Fruit fly (Drosophila melanogaster) whole organism, embryonic: ENCODE results near the gene Ktch.

Experiments
- Awh ChIP-seq: fragments of 200-800 bp; sonication (Bioruptor generic); IDR thresholded peaks from 2 replicates; pipeline ENCODE4, ENCODE4 v1.3.6; 2022; ENCODE audit warnings: missing biosample characterization, missing genetic modification characterization
- B-H2 ChIP-seq: fragments of 200-800 bp; sonication (Bioruptor generic); optimal IDR thresholded peaks from 2 replicates; lab custom pipeline; 2018; ENCODE audit warnings: missing biosample characterization, mild to moderate bottlenecking, missing genetic modification characterization
- Bgb ChIP-seq: fragments of 200-800 bp; sonication (Bioruptor generic); IDR thresholded peaks from 2 replicates; pipeline ENCODE4 v1.3.6; 2022; ENCODE audit warnings: missing biosample characterization, missing genetic modification characterization; ENCODE audit not compliant: partially characterized antibody
- CG10366 ChIP-seq: fragments of 200-800 bp; sonication (Bioruptor generic); IDR thresholded peaks from 2 replicates; pipeline ENCODE4 v1.3.6; 2022; ENCODE audit warnings: missing biosample characterization, missing genetic modification characterization
- CG11398 ChIP-seq: fragments of 200-800 bp; sonication (Bioruptor generic); optimal IDR thresholded peaks from 2 replicates; lab custom pipeline; 2016; ENCODE audit warnings: missing biosample characterization, missing genetic modification characterization
- CG11456 ChIP-seq: fragments of 200-800 bp; sonication (Bioruptor generic); IDR thresholded peaks from 3 replicates; pipeline ENCODE4 v1.3.6; 2022; ENCODE audit warnings: missing biosample characterization, missing genetic modification characterization
- CG12659 ChIP-seq: fragments of 200-800 bp; sonication (Bioruptor generic); optimal IDR thresholded peaks from 3 replicates; lab custom pipeline; 2017; ENCODE audit warnings: mild to moderate bottlenecking, missing biosample characterization, missing genetic modification reagents, missing genetic modification characterization
- CG12769 ChIP-seq: fragments of 200-800 bp; sonication (Bioruptor generic); optimal IDR thresholded peaks from 2 replicates; lab custom pipeline; 2019; ENCODE audit warnings: missing biosample characterization, mild to moderate bottlenecking, missing genetic modification characterization, moderate library complexity
- CG13287 ChIP-seq: fragments of 200-800 bp; sonication (Bioruptor generic); IDR thresholded peaks from 2 replicates; pipeline ENCODE4 v1.3.6; 2022; ENCODE audit warnings: missing biosample characterization, missing genetic modification characterization; ENCODE audit not compliant: partially characterized antibody
- CG13894 ChIP-seq: fragments of 200-800 bp; sonication (Bioruptor generic); optimal IDR thresholded peaks from 3 replicates; lab custom pipeline; 2018; ENCODE audit warnings: missing biosample characterization, mild to moderate bottlenecking, missing genetic modification characterization, moderate library complexity
- CG14050 ChIP-seq: fragments of 200-800 bp; sonication (Bioruptor generic); IDR thresholded peaks from 3 replicates; pipeline ENCODE4 v1.3.6; 2022; ENCODE audit warnings: missing biosample characterization, missing genetic modification characterization
- CG14710 ChIP-seq: fragments of 200-800 bp; sonication (Bioruptor generic); optimal IDR thresholded peaks from 3 replicates; lab custom pipeline; 2019; ENCODE audit warnings: missing biosample characterization, mild to moderate bottlenecking, missing genetic modification characterization, moderate library complexity
- CG15011 ChIP-seq: fragments of 200-800 bp; sonication (Bioruptor generic); optimal IDR thresholded peaks from 3 replicates; lab custom pipeline; 2018; ENCODE audit warnings: missing biosample characterization, mild to moderate bottlenecking, missing genetic modification characterization
- CG15514 ChIP-seq: fragments of 200-800 bp; sonication (Bioruptor generic); optimal IDR thresholded peaks from 3 replicates; lab custom pipeline; 2017; ENCODE audit warnings: missing biosample characterization, missing genetic modification characterization, mild to moderate bottlenecking, moderate library complexity, missing genetic modification reagents
- CG18262 ChIP-seq: fragments of 200-800 bp; optimal IDR thresholded peaks from 3 replicates; lab custom pipeline; 2019; ENCODE audit warnings: missing biosample characterization, mild to moderate bottlenecking, missing genetic modification characterization, moderate library complexity
- CG2199 ChIP-seq: fragments of 200-800 bp; sonication (Bioruptor generic); IDR thresholded peaks from 3 replicates; pipeline ENCODE4 v1.3.6; 2022; ENCODE audit warnings: missing biosample characterization, missing genetic modification characterization
- CG30403 ChIP-seq: fragments of 200-800 bp; sonication (Bioruptor generic); optimal IDR thresholded peaks from 3 replicates; lab custom pipeline; 2016; ENCODE audit warnings: missing biosample characterization, missing genetic modification characterization
- CG32532 ChIP-seq: fragments of 200-800 bp; sonication (Bioruptor generic); IDR thresholded peaks from 2 replicates; pipeline ENCODE4 v1.3.6; 2022; ENCODE audit warnings: missing biosample characterization, missing genetic modification characterization
- CG3281 ChIP-seq: fragments of 200-800 bp; sonication (Bioruptor generic); optimal IDR thresholded peaks from 3 replicates; lab custom pipeline; 2017; ENCODE audit warnings: missing biosample characterization, mild to moderate bottlenecking, missing genetic modification characterization
- CG4424 ChIP-seq: fragments of 200-800 bp; sonication (Bioruptor generic); optimal IDR thresholded peaks from 3 replicates; lab custom pipeline; 2016; ENCODE audit warnings: missing biosample characterization, missing genetic modification characterization
- CG4707 ChIP-seq: fragments of 200-800 bp; sonication (Bioruptor generic); optimal IDR thresholded peaks from 2 replicates; lab custom pipeline; 2018; ENCODE audit warnings: missing biosample characterization, mild to moderate bottlenecking, missing genetic modification characterization, moderate library complexity
- CG6175 ChIP-seq: fragments of 200-800 bp; sonication (Bioruptor generic); IDR thresholded peaks from 3 replicates; pipeline ENCODE4 v1.3.6; 2022; ENCODE audit warnings: missing biosample characterization, missing genetic modification characterization
- CG6791 ChIP-seq: fragments of 200-800 bp; sonication (Bioruptor generic); IDR thresholded peaks from 3 replicates; pipeline ENCODE4 v1.3.6; 2022; ENCODE audit warnings: missing biosample characterization, missing genetic modification characterization; ENCODE audit not compliant: partially characterized antibody
- CG8944 ChIP-seq: fragments of 200-800 bp; sonication (Bioruptor generic); optimal IDR thresholded peaks from 3 replicates; lab custom pipeline; 2016; ENCODE audit warnings: missing biosample characterization, missing genetic modification characterization
- Camta ChIP-seq: fragments of 200-800 bp; sonication (Bioruptor generic); optimal IDR thresholded peaks from 2 replicates; lab custom pipeline; 2016; ENCODE audit warnings: missing biosample characterization, missing genetic modification characterization
- Deaf1 ChIP-seq: fragments of 200-800 bp; optimal IDR thresholded peaks from 3 replicates; lab custom pipeline; 2019; ENCODE audit warnings: missing biosample characterization, mild to moderate bottlenecking, missing genetic modification characterization, moderate library complexity
- Dp ChIP-seq: fragments of 200-800 bp; sonication (Bioruptor generic); optimal IDR thresholded peaks from 2 replicates; lab custom pipeline; 2018; ENCODE audit warnings: missing biosample characterization, mild to moderate bottlenecking, missing genetic modification characterization, moderate library complexity
- E2f2 ChIP-seq: fragments of 200-800 bp; sonication (Bioruptor generic); IDR thresholded peaks from 2 replicates; pipeline ENCODE4 v1.3.6; 2022; ENCODE audit warnings: missing biosample characterization, missing genetic modification characterization
- Ets97D ChIP-seq: fragments of 200-800 bp; sonication (Bioruptor generic); optimal IDR thresholded peaks from 3 replicates; lab custom pipeline; 2016; ENCODE audit warnings: missing biosample characterization, missing genetic modification characterization
- HHEX ChIP-seq: fragments of 200-800 bp; sonication (Bioruptor generic); optimal IDR thresholded peaks from 3 replicates; lab custom pipeline; 2017; ENCODE audit warnings: missing biosample characterization, mild to moderate bottlenecking, missing genetic modification characterization, missing genetic modification reagents
- Mrtf ChIP-seq: fragments of 200-800 bp; sonication (Bioruptor generic); IDR thresholded peaks from 3 replicates; pipeline ENCODE4 v1.3.6; 2022; ENCODE audit warnings: missing biosample characterization, missing genetic modification characterization
- Rfx ChIP-seq: fragments of 200-800 bp; sonication (Bioruptor generic); IDR thresholded peaks from 2 replicates; pipeline ENCODE4 v1.3.6; 2022; ENCODE audit warnings: missing biosample characterization, missing genetic modification characterization
- Vsx1 ChIP-seq: fragments of 200-800 bp; sonication (Bioruptor generic); optimal IDR thresholded peaks from 2 replicates; lab custom pipeline; 2017; ENCODE audit warnings: missing biosample characterization, mild to moderate bottlenecking, missing genetic modification characterization, missing genetic modification reagents
- ase ChIP-seq: fragments of 200-800 bp; sonication (Bioruptor generic); IDR thresholded peaks from 3 replicates; pipeline ENCODE4 v1.3.6; 2022; ENCODE audit warnings: missing biosample characterization, missing genetic modification characterization
- dati ChIP-seq: fragments of 200-800 bp; sonication (Bioruptor generic); IDR thresholded peaks from 2 replicates; pipeline ENCODE4 v1.3.6; 2022; ENCODE audit warnings: missing biosample characterization, missing genetic modification characterization
- fd3F ChIP-seq: fragments of 200-800 bp; sonication (Bioruptor generic); optimal IDR thresholded peaks from 2 replicates; lab custom pipeline; 2018; ENCODE audit warnings: missing biosample characterization, mild to moderate bottlenecking, missing genetic modification characterization, moderate library complexity
- gfzf ChIP-seq: fragments of 200-800 bp; sonication (Bioruptor generic); optimal IDR thresholded peaks from 2 replicates; lab custom pipeline; 2016; ENCODE audit warnings: missing biosample characterization, mild to moderate bottlenecking, missing genetic modification characterization, moderate library complexity
- grn ChIP-seq: fragments of 200-800 bp; sonication (Bioruptor generic); optimal IDR thresholded peaks from 3 replicates; lab custom pipeline; 2017; ENCODE audit warnings: missing biosample characterization, missing genetic modification characterization
- her ChIP-seq: fragments of 200-800 bp; sonication (Bioruptor generic); optimal IDR thresholded peaks from 2 replicates; lab custom pipeline; 2016; ENCODE audit warnings: missing biosample characterization, missing genetic modification characterization
- lab ChIP-seq: fragments of 200-800 bp; sonication (Bioruptor generic); optimal IDR thresholded peaks from 3 replicates; lab custom pipeline; 2017; ENCODE audit warnings: missing biosample characterization, missing genetic modification characterization, mild to moderate bottlenecking, moderate library complexity, missing genetic modification reagents
- lilli ChIP-seq: fragments of 200-800 bp; sonication (Bioruptor generic); optimal IDR thresholded peaks from 3 replicates; lab custom pipeline; 2016; ENCODE audit warnings: missing biosample characterization, missing genetic modification characterization
- lola ChIP-seq, 3 experiments: fragments of >200 bp in 2 of 3; fragments of 200-800 bp in 1 of 3; sonication (Bioruptor generic) in 1 of 3; optimal IDR thresholded peaks; 2 replicates each; lab custom pipeline; 2017 to 2019; ENCODE audit warnings: missing biosample characterization in 3 of 3, missing genetic modification characterization in 3 of 3, mild to moderate bottlenecking in 1 of 3, moderate library complexity in 1 of 3
- pan ChIP-seq, 4 experiments: fragments of >200 bp in 3 of 4; fragments of 200-800 bp in 1 of 4; sonication (Bioruptor generic) in 1 of 4; optimal IDR thresholded peaks in 3 of 4; IDR thresholded peaks in 1 of 4; 2 replicates each; pipeline versions ENCODE4 v1.3.6 to Lab custom; 2017 to 2022; ENCODE audit warnings: missing biosample characterization in 2 of 4, missing genetic modification characterization in 2 of 4, mixed read lengths in 1 of 4
- salm ChIP-seq: fragments of 200-800 bp; sonication (Bioruptor generic); optimal IDR thresholded peaks from 2 replicates; lab custom pipeline; 2018; ENCODE audit warnings: missing biosample characterization, mild to moderate bottlenecking, missing genetic modification characterization
- slp2 ChIP-seq: fragments of 200-800 bp; sonication (Bioruptor generic); optimal IDR thresholded peaks from 2 replicates; lab custom pipeline; 2016; ENCODE audit warnings: missing biosample characterization, missing genetic modification characterization
- tin ChIP-seq: fragments of 200-800 bp; sonication (Bioruptor generic); optimal IDR thresholded peaks from 3 replicates; lab custom pipeline; 2016; ENCODE audit warnings: missing biosample characterization, missing genetic modification characterization
- tll ChIP-seq, 2 experiments: fragments of 200-800 bp in 1 of 2; fragments of >200 bp in 1 of 2; sonication (Bioruptor generic) in 1 of 2; optimal IDR thresholded peaks; 2 replicates each; lab custom pipeline; 2017 to 2019; ENCODE audit warnings: missing biosample characterization in 2 of 2, missing genetic modification characterization in 2 of 2, mild to moderate bottlenecking in 1 of 2, moderate library complexity in 1 of 2
- unpg ChIP-seq: fragments of 200-800 bp; sonication (Bioruptor generic); optimal IDR thresholded peaks from 3 replicates; lab custom pipeline; 2018; ENCODE audit warnings: missing biosample characterization, mild to moderate bottlenecking, missing genetic modification characterization, moderate library complexity
- vvl ChIP-seq: fragments of 200-800 bp; sonication (Bioruptor generic); IDR thresholded peaks from 2 replicates; pipeline ENCODE4 v1.3.6; 2022; ENCODE audit warnings: missing biosample characterization, missing genetic modification characterization

Ktch gene

DNA sequence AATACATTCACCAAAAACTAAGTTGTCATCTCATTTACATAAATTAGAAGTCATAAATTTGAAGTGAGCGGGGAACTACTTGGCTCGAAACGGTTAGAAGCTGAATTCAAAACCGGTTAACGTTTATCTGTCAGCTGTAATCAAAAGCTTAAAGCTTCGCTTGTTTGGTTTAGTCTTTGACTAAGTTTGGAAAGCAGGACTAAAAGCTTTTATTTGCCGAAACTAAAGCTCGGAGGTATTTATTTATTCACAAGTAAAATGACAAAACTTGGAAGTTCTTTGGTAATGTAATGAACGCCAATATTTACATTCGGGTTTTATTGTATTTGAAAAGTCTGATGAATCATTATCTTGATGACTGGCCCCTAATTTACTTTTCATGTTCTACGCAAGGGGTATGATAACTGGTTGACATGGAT is 3.1 kb downstream of the Ktch start (continued):
- TF ChIP-seq Bgb (GFP tag; lab: Robert Waterston, UW) (peak; percentile 38; the same call in 1 of the 2 replicates), pan (optimal IDR thresholded peaks at IDR 0.05; lab: Kevin White, UChicago) (no peak), pan (GFP tag; optimal IDR thresholded peaks at IDR 0.05 in 1 of 2, IDR thresholded peaks at IDR 0.05 in 1 of 2) (no peak), CG15514 (GFP tag; lab: Kevin White, UChicago) (peak; percentile 6), Dp (GFP tag; lab: Kevin White, UChicago) (peak; percentile 45), ase (GFP tag; lab: Robert Waterston, UW) (no peak), CG30403 (no peak), CG15011 (GFP tag; lab: Kevin White, UChicago) (no peak), unpg (GFP tag; lab: Kevin White, UChicago) (peak; percentile 32), CG32532 (no peak), CG6791 (GFP tag; lab: Robert Waterston, UW) (no peak), tin (GFP tag; lab: Kevin White, UChicago) (no peak), CG4424 (GFP tag; lab: Kevin White, UChicago) (no peak), CG14050 (GFP tag; lab: Robert Waterston, UW) (no peak), Ets97D (no peak), Mrtf (GFP tag; lab: Robert Waterston, UW) (no peak), tll (GFP tag; optimal IDR thresholded peaks at IDR 0.05; lab: Kevin White, UChicago) (no peak), dati (GFP tag; lab: Robert Waterston, UW) (no peak), CG13894 (tag; lab: Kevin White, UChicago) (peak; percentile 53), salm (tag; lab: Kevin White, UChicago) (peak; percentile 29), Awh (GFP tag; lab: Robert Waterston, UW) (no peak), CG13287 (GFP tag; lab: Robert Waterston, UW) (peak; percentile 7; the same call in 1 of the 2 replicates), CG12659 (GFP tag; lab: Kevin White, UChicago) (no peak), B-H2 (GFP tag; lab: Kevin White, UChicago) (peak; percentile 18), Camta (GFP tag; lab: Kevin White, UChicago) (no peak), Deaf1 (no peak), gfzf (GFP tag; lab: Kevin White, UChicago) (peak; percentile 38), Vsx1 (GFP tag; lab: Kevin White, UChicago) (no peak), lab (GFP tag; lab: Kevin White, UChicago) (peak; percentile 1), lola (GFP tag; optimal IDR thresholded peaks at IDR 0.05; lab: Kevin White, UChicago) (no peak), E2f2 (GFP tag; lab: Robert Waterston, UW) (peak; percentile 72), Rfx (0 out of 2 replicates have a peak, but pooled peaks have one; percentile 28), CG11456 (no peak)

DNA sequence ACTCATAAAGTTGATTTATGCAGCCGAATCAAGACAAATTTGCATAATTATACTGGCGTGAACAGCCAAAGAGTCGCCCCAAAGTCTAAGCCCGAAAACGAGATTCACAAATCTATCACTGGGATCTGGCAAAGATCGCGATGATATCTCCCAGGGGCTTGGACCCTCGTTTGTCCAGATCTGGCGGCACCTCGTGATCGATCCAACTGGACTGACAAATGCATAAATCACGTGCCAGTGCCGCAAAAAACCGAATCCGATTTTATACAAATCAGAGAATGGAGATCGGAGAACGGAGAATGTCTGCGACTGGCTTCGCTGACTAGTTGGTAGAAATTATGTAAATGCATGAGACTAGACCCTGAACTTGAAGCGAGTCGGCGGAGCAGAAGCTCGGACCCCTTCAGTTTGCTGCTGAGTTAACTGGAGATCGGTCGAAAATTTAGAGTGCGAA is 4.7 kb downstream of the Ktch start, which contains the start of gene CG15554:
Gene CG15554 (plus strand): TSS at position 404 of the 454 bp plus-strand sequence.
- TF ChIP-seq slp2 (no peak), CG12769 (tag; lab: Kevin White, UChicago) (peak; percentile 75), CG13894 (tag; lab: Kevin White, UChicago) (peak; percentile 62), CG8944 (no peak), HHEX (GFP tag; lab: Kevin White, UChicago) (no peak), CG14710 (tag; lab: Kevin White, UChicago) (no peak), grn (GFP tag; lab: Kevin White, UChicago) (peak; percentile 35), CG3281 (no peak), tin (GFP tag; lab: Kevin White, UChicago) (no peak), CG18262 (tag; lab: Kevin White, UChicago) (no peak), CG11398 (GFP tag; lab: Kevin White, UChicago) (no peak), CG4707 (GFP tag; lab: Kevin White, UChicago) (no peak), lilli (GFP tag; lab: Kevin White, UChicago) (no peak), her (no peak), fd3F (no peak), vvl (GFP tag; lab: Robert Waterston, UW) (peak; percentile 59; the same call in 1 of the 2 replicates), CG10366 (GFP tag; lab: Robert Waterston, UW) (no peak), CG6175 (GFP tag; lab: Robert Waterston, UW) (no peak), CG2199 (no peak), Awh (GFP tag; lab: Robert Waterston, UW) (no peak)
